Fruit fly (Drosophila melanogaster): ENCODE data around the gene Eip93F.

The Eip93F gene

dm6 chr3R:22018777-22019420, 70.0 kb downstream of the Eip93F start, which contains the start of gene Idh3b (continued):
- TF ChIP-seq Vsx2 (GFP tag; optimal IDR thresholded peaks at IDR 0.05; ENCODE audit: partially characterized antibody) (no peak), GATAd (GFP tag; optimal IDR thresholded peaks at IDR 0.05) (no peak), usp (GFP tag; optimal IDR thresholded peaks at IDR 0.05) (no peak), foxo (GFP tag; optimal IDR thresholded peaks at IDR 0.05) (peak in 1 of 2 experiments; percentile 78), dmrt93B (GFP tag; optimal IDR thresholded peaks at IDR 0.05) (no peak), tai (GFP tag; optimal IDR thresholded peaks at IDR 0.05) (no peak), CrebA (GFP tag; optimal IDR thresholded peaks at IDR 0.05; ENCODE audit: borderline replicate concordance) (no peak), dl (GFP tag; optimal IDR thresholded peaks at IDR 0.05; ENCODE audit: insufficient read depth in 1 of 2, partially characterized antibody in 2 of 2) (no peak), Mio (GFP tag; optimal IDR thresholded peaks at IDR 0.05) (no peak), Dfd (GFP tag; optimal IDR thresholded peaks at IDR 0.05) (no peak), pan (optimal IDR thresholded peaks at IDR 0.05) (no peak), brk (GFP tag; optimal IDR thresholded peaks at IDR 0.05) (no peak)

DNA sequence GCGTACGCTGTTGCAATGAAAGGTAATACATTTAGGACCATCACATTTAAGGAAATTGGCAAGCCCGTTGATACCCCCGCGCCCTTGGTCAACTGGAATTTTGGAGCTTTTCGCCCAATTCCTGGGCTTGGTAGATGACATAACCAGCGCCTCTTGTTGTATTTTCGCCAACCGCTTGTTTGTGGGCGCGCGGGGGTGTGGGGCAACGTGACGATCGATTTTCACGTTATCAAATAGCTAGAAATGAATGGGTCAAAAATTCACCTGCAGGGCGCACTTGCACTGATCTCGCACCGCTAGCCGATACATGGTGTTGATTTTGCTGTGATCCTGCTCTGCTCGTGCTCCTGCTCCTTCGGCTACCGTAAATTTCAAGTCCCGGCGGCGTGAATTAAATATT, 73.7 kb downstream of the Eip93F start:
- TF ChIP-seq brk (GFP tag; optimal IDR thresholded peaks at IDR 0.05) (no peak), Mio (GFP tag; optimal IDR thresholded peaks at IDR 0.05) (no peak), sv (GFP tag; optimal IDR thresholded peaks at IDR 0.05) (no peak), br (GFP tag; optimal IDR thresholded peaks at IDR 0.05) (no peak), CG9705 (GFP tag; optimal IDR thresholded peaks at IDR 0.05) (no peak), jim (GFP tag; optimal IDR thresholded peaks at IDR 0.05) (no peak), Dfd (GFP tag; optimal IDR thresholded peaks at IDR 0.05) (no peak), Hr78 (GFP tag; optimal IDR thresholded peaks at IDR 0.05) (no peak), fru (GFP tag; optimal IDR thresholded peaks at IDR 0.05) (no peak), sage (GFP tag; optimal IDR thresholded peaks at IDR 0.05) (no peak), Sp1 (GFP tag; optimal IDR thresholded peaks at IDR 0.05) (no peak), Jra (GFP tag; optimal IDR thresholded peaks at IDR 0.05) (no peak), pan (optimal IDR thresholded peaks at IDR 0.05) (no peak)

- TF ChIP-seq rgr (GFP tag; optimal IDR thresholded peaks at IDR 0.05) (peak; percentile 37), Vsx2 (GFP tag; optimal IDR thresholded peaks at IDR 0.05; ENCODE audit: partially characterized antibody) (no peak), h (GFP tag; optimal IDR thresholded peaks at IDR 0.05) (peak; percentile 51), psq (GFP tag; optimal IDR thresholded peaks at IDR 0.05) (peak; percentile 46), foxo (GFP tag; optimal IDR thresholded peaks at IDR 0.05) (peak in 1 of 2 experiments; percentile 58), Rel (GFP tag; optimal IDR thresholded peaks at IDR 0.05) (no peak), Rel (tag; optimal IDR thresholded peaks at IDR 0.05) (peak; percentile 97), CrebA (GFP tag; optimal IDR thresholded peaks at IDR 0.05; ENCODE audit: borderline replicate concordance) (no peak), GATAd (GFP tag; optimal IDR thresholded peaks at IDR 0.05) (no peak), HLH106 (tag; optimal IDR thresholded peaks at IDR 0.05) (peak; percentile 56), Dfd (GFP tag; optimal IDR thresholded peaks at IDR 0.05) (no peak), Hr83 (GFP tag; optimal IDR thresholded peaks at IDR 0.05; ENCODE audit: poor library complexity, severe bottlenecking) (peak; percentile 44), ey (GFP tag; optimal IDR thresholded peaks at IDR 0.05) (peak; percentile 62), dl (GFP tag; optimal IDR thresholded peaks at IDR 0.05; ENCODE audit: insufficient read depth in 1 of 2, partially characterized antibody in 2 of 2) (no peak), fru (GFP tag; optimal IDR thresholded peaks at IDR 0.05) (peak; percentile 53), Myc (optimal IDR thresholded peaks at IDR 0.05) (peak; percentile 78), OdsH (GFP tag; optimal IDR thresholded peaks at IDR 0.05) (peak; percentile 48), Sp1 (GFP tag; optimal IDR thresholded peaks at IDR 0.05) (peak; percentile 14), br (GFP tag; optimal IDR thresholded peaks at IDR 0.05) (peak; percentile 16), N (GFP tag; optimal IDR thresholded peaks at IDR 0.05) (no peak), dsf (GFP tag; optimal IDR thresholded peaks at IDR 0.05; ENCODE audit: borderline replicate concordance) (peak; percentile 33), CG9705 (GFP tag; optimal IDR thresholded peaks at IDR 0.05) (peak; percentile 4), woc (GFP tag; optimal IDR thresholded peaks at IDR 0.05) (peak; percentile 88), Abd-B (GFP tag; optimal IDR thresholded peaks at IDR 0.05) (no peak), Jra (GFP tag; optimal IDR thresholded peaks at IDR 0.05) (peak; percentile 18)
Measured at dm6 chr3R:22023041-22023626, 74.2 kb downstream of the Eip93F start, which contains the start of the genes Mitofilin and mRpL35. TSS of gene Mitofilin (minus strand) at chr3R:22023335. TSS of gene mRpL35 (plus strand) at chr3R:22023527.
